Fruit fly (Drosophila melanogaster): Measurements from ENCODE around the gene Myt1.

Gene Myt1

dm6 chr3L:5808101-5808433 lies 28.7 kb upstream of the Myt1 start (continued):
- TF ChIP-seq dmrt99B (tag; optimal IDR thresholded peaks at IDR 0.05) (peak; percentile 53), grau (tag; optimal IDR thresholded peaks at IDR 0.05) (peak; percentile 39), CG17802 (tag; optimal IDR thresholded peaks at IDR 0.05) (no peak), Pdp1 (GFP tag; optimal IDR thresholded peaks at IDR 0.05) (peak; percentile 4 to 43), oc (tag; optimal IDR thresholded peaks at IDR 0.05) (no peak), HLH3B (GFP tag; IDR thresholded peaks at IDR 0.05) (0 out of 2 replicates have a peak, but pooled peaks have one; percentile 16), Dbx (GFP tag; IDR thresholded peaks at IDR 0.05) (0 out of 3 replicates have a peak, but pooled peaks have one; percentile 24), Side (GFP tag; optimal IDR thresholded peaks at IDR 0.05) (peak; percentile 10), Doc3 (GFP tag; IDR thresholded peaks at IDR 0.05; ENCODE audit: partially characterized antibody) (no peak), fd96Cb (tag; optimal IDR thresholded peaks at IDR 0.05) (no peak), CG30403 (GFP tag; optimal IDR thresholded peaks at IDR 0.05) (peak; percentile 49), Sox102F (GFP tag; optimal IDR thresholded peaks at IDR 0.05) (peak; percentile 14), Lpt (GFP tag; optimal IDR thresholded peaks at IDR 0.05) (no peak), mam (GFP tag; optimal IDR thresholded peaks at IDR 0.05) (peak; percentile 28), CG15601 (tag; optimal IDR thresholded peaks at IDR 0.05) (no peak), HmgZ (tag; optimal IDR thresholded peaks at IDR 0.05) (no peak), sqz (GFP tag; optimal IDR thresholded peaks at IDR 0.05) (no peak), CG17359 (tag; optimal IDR thresholded peaks at IDR 0.05) (peak; percentile 41), Drgx (GFP tag; IDR thresholded peaks at IDR 0.05) (peak; percentile 55), CG8281 (tag; optimal IDR thresholded peaks at IDR 0.05) (no peak), CG14965 (GFP tag; optimal IDR thresholded peaks at IDR 0.05; ENCODE audit: borderline replicate concordance) (no peak), CG2712 (tag; optimal IDR thresholded peaks at IDR 0.05) (peak; percentile 32), tgo (GFP tag; IDR thresholded peaks at IDR 0.05) (peak; percentile 35; the same call in 1 of the 3 replicates), CG13424 (tag; optimal IDR thresholded peaks at IDR 0.05) (peak; percentile 6), CG8924 (tag; optimal IDR thresholded peaks at IDR 0.05) (peak; percentile 17), unpg (GFP tag; optimal IDR thresholded peaks at IDR 0.05) (peak; percentile 45), CG6654 (GFP tag; optimal IDR thresholded peaks at IDR 0.05) (peak; percentile 1), Bdp1 (GFP tag; optimal IDR thresholded peaks at IDR 0.05) (no peak), CG13296 (GFP tag; optimal IDR thresholded peaks at IDR 0.05) (peak; percentile 4), D19B (GFP tag; optimal IDR thresholded peaks at IDR 0.05) (peak; percentile 2), zfh2 (GFP tag; optimal IDR thresholded peaks at IDR 0.05) (peak; percentile 42), jigr1 (GFP tag; IDR thresholded peaks at IDR 0.05) (0 out of 3 replicates have a peak, but pooled peaks have one; percentile 22), prd (optimal IDR thresholded peaks at IDR 0.05) (no peak), prd (GFP tag; IDR thresholded peaks at IDR 0.05) (peak; percentile 29; the same call in 1 of the 3 replicates), CG6689 (GFP tag; IDR thresholded peaks at IDR 0.05) (peak; percentile 26; the same call in 1 of the 2 replicates), fd3F (GFP tag; optimal IDR thresholded peaks at IDR 0.05) (peak; percentile 1), cg (GFP tag; optimal IDR thresholded peaks at IDR 0.05) (no peak), Oli (tag; optimal IDR thresholded peaks at IDR 0.05) (peak; percentile 34), zfh1 (GFP tag; IDR thresholded peaks at IDR 0.05) (0 out of 3 replicates have a peak, but pooled peaks have one; percentile 29), bcd (GFP tag; optimal IDR thresholded peaks at IDR 0.05) (peak; percentile 28), Ada2b (GFP tag; IDR thresholded peaks at IDR 0.05) (peak; percentile 36; the same call in 1 of the 2 replicates), phol (tag; optimal IDR thresholded peaks at IDR 0.05) (peak; percentile 36), Atf6 (GFP tag; IDR thresholded peaks at IDR 0.05) (no peak), ssp (GFP tag; IDR thresholded peaks at IDR 0.05) (no peak), h (optimal IDR thresholded peaks at IDR 0.05) (no peak), CG1602 (GFP tag; optimal IDR thresholded peaks at IDR 0.05) (no peak), dysf (GFP tag; IDR thresholded peaks at IDR 0.05) (peak; percentile 57; the same call in 2 of the 3 replicates)

All from whole organism, embryonic.